Comparison of ENCODE assay signal across 3 worm cellular contexts in genomic region chrIII:12022281-12022680, ce11.
TF ChIP-seq lines count a peak whose summit lies in the region.

No protein-coding gene starts in this region.

TF ChIP-seq in whole organism, L1 larva, 84 proteins besides CTCF, POLR2A, EP300 and RAD21:
- TF ChIP-seq hlh-4 (tag; optimal IDR thresholded peaks at IDR 0.05; lab: Kevin White, UChicago), result no peak
- TF ChIP-seq ztf-4 (tag; optimal IDR thresholded peaks at IDR 0.05; lab: Kevin White, UChicago), result no peak
- peak; percentile 1 for TF ChIP-seq nhr-47 (tag; optimal IDR thresholded peaks at IDR 0.05; lab: Kevin White, UChicago)
- TF ChIP-seq elt-3 (tag; optimal IDR thresholded peaks at IDR 0.05; lab: Kevin White, UChicago), result no peak
- TF ChIP-seq nhr-85 (tag; lab: Kevin White, UChicago), result peak; percentile 5
TF ChIP-seq in whole organism, L1 larva: peak in this region for 2.

TF ChIP-seq in whole organism, L4 larva, 104 proteins besides CTCF, POLR2A, EP300 and RAD21:
- no peak for TF ChIP-seq lin-13 (GFP tag; optimal IDR thresholded peaks at IDR 0.05; lab: Kevin White, UChicago)
- TF ChIP-seq gei-8 (GFP tag; optimal IDR thresholded peaks at IDR 0.05; lab: Kevin White, UChicago), result no peak
- TF ChIP-seq set-16 (GFP tag; IDR thresholded peaks at IDR 0.05; lab: Robert Waterston, UW), result peak; percentile 51; the same call in 1 of the 2 replicates
- no peak for TF ChIP-seq lsy-2 (tag; optimal IDR thresholded peaks at IDR 0.05; lab: Kevin White, UChicago)
- TF ChIP-seq daf-16 (GFP tag; optimal IDR thresholded peaks at IDR 0.05; lab: Kevin White, UChicago), result no peak
- TF ChIP-seq daf-16 (tag; optimal IDR thresholded peaks at IDR 0.05; lab: Kevin White, UChicago), result no peak
- no peak for TF ChIP-seq nhr-41 (GFP tag; IDR thresholded peaks at IDR 0.05; lab: Robert Waterston, UW)
- peak; percentile 77 for TF ChIP-seq aha-1 (tag; lab: Kevin White, UChicago)

TF ChIP-seq in whole organism, young adult, 124 proteins besides CTCF, POLR2A, EP300 and RAD21:
- TF ChIP-seq F57A8.1 (GFP tag; optimal IDR thresholded peaks at IDR 0.05; lab: Kevin White, UChicago) (peak; percentile 16), let-526 (GFP tag; IDR thresholded peaks at IDR 0.05; lab: Robert Waterston, UW) (no peak), T26A5.8 (tag; optimal IDR thresholded peaks at IDR 0.05; lab: Kevin White, UChicago) (no peak), B0019.2 (GFP tag; conservative IDR thresholded peaks at IDR 0.05; lab: Robert Waterston, UW) (no peak), zfh-2 (GFP tag; conservative IDR thresholded peaks at IDR 0.05; lab: Robert Waterston, UW) (peak; percentile 73), hsf-1 (GFP tag; IDR thresholded peaks at IDR 0.05; lab: Robert Waterston, UW) (0 out of 2 replicates have a peak, but pooled peaks have one; percentile 8), attf-5 (GFP tag; optimal IDR thresholded peaks at IDR 0.05; lab: Kevin White, UChicago) (no peak), snpc-1.3 (tag; optimal IDR thresholded peaks at IDR 0.05; lab: Kevin White, UChicago; ENCODE audit: insufficient read depth) (no peak), B0336.3 (GFP tag; IDR thresholded peaks at IDR 0.05; lab: Robert Waterston, UW) (peak; percentile 67; the same call in 1 of the 2 replicates), dox-1 (GFP tag; IDR thresholded peaks at IDR 0.05; lab: Robert Waterston, UW) (0 out of 2 replicates have a peak, but pooled peaks have one; percentile 29), egrh-3 (GFP tag; IDR thresholded peaks at IDR 0.05; lab: Robert Waterston, UW) (0 out of 2 replicates have a peak, but pooled peaks have one; percentile 26)
